Worm (Caenorhabditis elegans) whole organism, L1 larva: ENCODE results near the gene oig-3.

Source experiments
- aha-1 ChIP-seq: fragments of 150-350 bp; optimal IDR thresholded peaks from 2 replicates; lab custom pipeline; 2014; ENCODE audit warnings: missing biosample characterization, missing genetic modification characterization
- ama-1 ChIP-seq: fragments of 150-350 bp; optimal IDR thresholded peaks from 2 replicates; lab custom pipeline; 2014
- ceh-90 ChIP-seq: sonication (generic microtip); optimal IDR thresholded peaks from 2 replicates; lab custom pipeline; 2016; ENCODE audit warnings: missing genetic modification characterization, missing compliant biosample characterization
- ets-5 ChIP-seq: fragments of 200-800 bp; sonication (Bioruptor generic); IDR thresholded peaks from 2 replicates; pipeline ENCODE4 v1.3.6; 2022; ENCODE audit warnings: missing genetic modification characterization, missing compliant biosample characterization
- fos-1 ChIP-seq: fragments of 150-350 bp; optimal IDR thresholded peaks from 2 replicates; lab custom pipeline; 2014; ENCODE audit warnings: missing biosample characterization, missing genetic modification characterization
- lin-13 ChIP-seq: fragments of 150-350 bp; optimal IDR thresholded peaks from 2 replicates; lab custom pipeline; 2014; ENCODE audit warnings: missing biosample characterization, missing genetic modification reagents, missing genetic modification characterization
- nhr-19 ChIP-seq: fragments of 200-800 bp; sonication (Bioruptor generic); conservative IDR thresholded peaks from 2 replicates; pipeline ENCODE4 v1.3.6; 2022; ENCODE audit warnings: missing genetic modification characterization, missing compliant biosample characterization
- nhr-28 ChIP-seq: fragments of 150-350 bp; optimal IDR thresholded peaks from 2 replicates; lab custom pipeline; 2014; ENCODE audit warnings: missing biosample characterization, missing genetic modification characterization
- nhr-90 ChIP-seq: sonication (generic microtip); optimal IDR thresholded peaks from 2 replicates; lab custom pipeline; 2016; ENCODE audit warnings: mild to moderate bottlenecking, missing genetic modification characterization, missing compliant biosample characterization; ENCODE audit not compliant: poor library complexity
- unc-130 ChIP-seq: fragments of 150-350 bp; optimal IDR thresholded peaks from 2 replicates; lab custom pipeline; 2017; ENCODE audit warnings: missing biosample characterization, missing genetic modification characterization, inconsistent platforms
- unc-62 ChIP-seq: fragments of 150-350 bp; optimal IDR thresholded peaks from 2 replicates; lab custom pipeline; 2014; ENCODE audit warnings: missing biosample characterization, missing genetic modification reagents, missing genetic modification characterization

ce11 chrV:14711077-14711476 is 18.4 kb upstream of the oig-3 start, which contains the start of gene ssp-33:
- TF ChIP-seq nhr-19 (GFP tag; lab: Robert Waterston, UW) (no peak), unc-62 (GFP tag; lab: Kevin White, UChicago) (no peak), ama-1 (lab: Kevin White, UChicago) (no peak), unc-130 (tag; lab: Kevin White, UChicago) (no peak), nhr-28 (tag; lab: Kevin White, UChicago) (no peak), lin-13 (GFP tag; lab: Kevin White, UChicago) (no peak), ceh-90 (tag; lab: Kevin White, UChicago) (no peak), fos-1 (tag; lab: Kevin White, UChicago) (no peak), aha-1 (tag; lab: Kevin White, UChicago) (no peak), nhr-90 (tag; lab: Kevin White, UChicago) (no peak), ets-5 (GFP tag; lab: Robert Waterston, UW) (no peak)
